Worm (Caenorhabditis elegans) whole organism, early embryonic: ENCODE results near the gene clc-7.

ENCODE experiments used
- F13C5.2 ChIP-seq: sonication (generic microtip); optimal IDR thresholded peaks from 2 replicates; lab custom pipeline; 2017; ENCODE audit warnings: mild to moderate bottlenecking, missing genetic modification characterization, inconsistent platforms, missing compliant biosample characterization
- ama-1 ChIP-seq: fragments of 150-350 bp; optimal IDR thresholded peaks from 2 replicates; lab custom pipeline; 2014
- flt-1 ChIP-seq: fragments of 200-800 bp; sonication (Bioruptor generic); IDR thresholded peaks from 2 replicates; pipeline ENCODE4 v1.3.6; 2022; ENCODE audit warnings: missing genetic modification characterization, missing compliant biosample characterization
- hmg-4 ChIP-seq: fragments of 200-800 bp; sonication (Bioruptor generic); optimal IDR thresholded peaks from 2 replicates; lab custom pipeline; 2018; ENCODE audit warnings: mild to moderate bottlenecking, missing genetic modification characterization, missing compliant biosample characterization
- hnd-1 ChIP-seq: sonication (generic microtip); optimal IDR thresholded peaks from 2 replicates; lab custom pipeline; 2016; ENCODE audit warnings: missing genetic modification characterization, missing compliant biosample characterization
- pes-1 ChIP-seq: fragments of 200-800 bp; sonication (Bioruptor generic); IDR thresholded peaks from 2 replicates; pipeline ENCODE4 v1.3.6; 2022; ENCODE audit warnings: missing genetic modification reagents, missing genetic modification characterization, missing compliant biosample characterization
- tbx-11 ChIP-seq: fragments of 200-800 bp; sonication (Bioruptor generic); IDR thresholded peaks from 2 replicates; pipeline ENCODE4 v1.3.6; 2022; ENCODE audit warnings: missing genetic modification characterization, missing compliant biosample characterization
- tbx-37 ChIP-seq: fragments of 200-800 bp; sonication (Bioruptor generic); conservative IDR thresholded peaks from 2 replicates; pipeline ENCODE4 v1.3.6; 2022; ENCODE audit warnings: missing genetic modification reagents, missing genetic modification characterization, missing compliant biosample characterization

- TF ChIP-seq ama-1 (no peak), hmg-4 (no peak), hnd-1 (tag; lab: Kevin White, UChicago) (no peak), tbx-37 (GFP tag; lab: Robert Waterston, UW) (no peak), tbx-11 (GFP tag; lab: Robert Waterston, UW) (no peak), F13C5.2 (tag; lab: Kevin White, UChicago) (no peak), flt-1 (GFP tag; lab: Robert Waterston, UW) (no peak), pes-1 (no peak)
Measured at ce11 chrX:5020996-5021395, 46.9 kb upstream of the clc-7 start, which contains the start of gene ZC449.2.
